Fruit fly (Drosophila melanogaster): Measurements from ENCODE around the gene Orct.

Gene Orct

DNA sequence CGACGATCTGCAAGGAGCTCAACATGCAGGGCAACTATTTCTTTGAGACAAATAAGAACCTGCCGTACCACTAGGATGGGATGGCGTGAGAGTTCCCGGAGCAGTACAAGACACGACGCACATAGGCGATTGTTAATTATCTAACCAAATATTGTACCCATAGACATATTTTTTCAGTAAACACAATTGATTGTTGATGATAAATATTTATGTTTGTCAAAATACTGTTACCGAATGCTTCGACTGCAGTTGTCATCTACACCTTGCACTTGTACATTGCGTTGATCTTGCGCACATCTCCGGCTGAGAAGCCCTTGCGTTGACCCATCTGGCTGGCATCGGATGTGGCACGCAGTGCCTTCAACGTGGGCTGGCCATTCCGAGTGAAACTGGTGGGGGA is 17.1 kb downstream of the Orct start (continued):
- TF ChIP-seq CG10431 (GFP tag; optimal IDR thresholded peaks at IDR 0.05) (peak; percentile 62), inv (GFP tag; IDR thresholded peaks at IDR 0.05; ENCODE audit: partially characterized antibody) (no peak), CG9437 (GFP tag; optimal IDR thresholded peaks at IDR 0.05) (no peak), CG14710 (tag; optimal IDR thresholded peaks at IDR 0.05) (peak; percentile 71), chn (GFP tag; optimal IDR thresholded peaks at IDR 0.05) (no peak), crol (GFP tag; IDR thresholded peaks at IDR 0.05) (no peak), Spps (tag; optimal IDR thresholded peaks at IDR 0.05) (peak; percentile 51), ewg (GFP tag; optimal IDR thresholded peaks at IDR 0.05) (no peak), CG6791 (GFP tag; IDR thresholded peaks at IDR 0.05; ENCODE audit: partially characterized antibody) (no peak), slp2 (GFP tag; optimal IDR thresholded peaks at IDR 0.05) (no peak), Xrp1 (GFP tag; IDR thresholded peaks at IDR 0.05) (peak; percentile 38; the same call in 1 of the 2 replicates), CG17802 (tag; optimal IDR thresholded peaks at IDR 0.05) (no peak), Optix (GFP tag; IDR thresholded peaks at IDR 0.05) (no peak), CG13123 (GFP tag; optimal IDR thresholded peaks at IDR 0.05) (no peak), CG15601 (tag; optimal IDR thresholded peaks at IDR 0.05) (peak; percentile 83), ssp (GFP tag; IDR thresholded peaks at IDR 0.05) (no peak), CG8089 (GFP tag; optimal IDR thresholded peaks at IDR 0.05) (peak; percentile 15), CG4707 (GFP tag; optimal IDR thresholded peaks at IDR 0.05) (peak; percentile 56), jing (GFP tag; optimal IDR thresholded peaks at IDR 0.05) (no peak), CG4854 (GFP tag; optimal IDR thresholded peaks at IDR 0.05) (no peak), kni (GFP tag; optimal IDR thresholded peaks at IDR 0.05) (peak; percentile 77), abd-A (tag; optimal IDR thresholded peaks at IDR 0.05) (no peak), oc (tag; optimal IDR thresholded peaks at IDR 0.05) (peak; percentile 23), CG5180 (GFP tag; optimal IDR thresholded peaks at IDR 0.05) (peak; percentile 42), ham (GFP tag; IDR thresholded peaks at IDR 0.05) (no peak), lmd (GFP tag; IDR thresholded peaks at IDR 0.05) (no peak), Hr51 (GFP tag; optimal IDR thresholded peaks at IDR 0.05) (no peak), Bteb2 (GFP tag; optimal IDR thresholded peaks at IDR 0.05) (no peak), Med (GFP tag) (no peak), pnt (GFP tag; optimal IDR thresholded peaks at IDR 0.05) (no peak), PHDP (tag; optimal IDR thresholded peaks at IDR 0.05) (peak; percentile 50), ab (GFP tag; optimal IDR thresholded peaks at IDR 0.05) (no peak), CG16863 (GFP tag; optimal IDR thresholded peaks at IDR 0.05) (no peak), Poxn (GFP tag; IDR thresholded peaks at IDR 0.05) (no peak), org-1 (GFP tag; optimal IDR thresholded peaks at IDR 0.05) (peak; percentile 14), Hsf (GFP tag; optimal IDR thresholded peaks at IDR 0.05) (no peak), Pdp1 (GFP tag; optimal IDR thresholded peaks at IDR 0.05) (peak in 1 of 2 experiments; percentile 5), CG10979 (tag; optimal IDR thresholded peaks at IDR 0.05) (peak; percentile 55), CG11093 (GFP tag; IDR thresholded peaks at IDR 0.05) (no peak), pan (optimal IDR thresholded peaks at IDR 0.05) (no peak), pan (GFP tag; optimal IDR thresholded peaks at IDR 0.05 in 1 of 2, IDR thresholded peaks at IDR 0.05 in 1 of 2) (no peak), CG4328 (GFP tag; optimal IDR thresholded peaks at IDR 0.05) (peak; percentile 27), stwl (tag; optimal IDR thresholded peaks at IDR 0.05) (no peak), CG9727 (GFP tag; optimal IDR thresholded peaks at IDR 0.05) (peak; percentile 8), sens-2 (GFP tag; IDR thresholded peaks at IDR 0.05) (no peak), ATbp (GFP tag; optimal IDR thresholded peaks at IDR 0.05) (peak; percentile 76), CG6813 (GFP tag; optimal IDR thresholded peaks at IDR 0.05) (peak; percentile 72), MTF-1 (GFP tag; optimal IDR thresholded peaks at IDR 0.05; ENCODE audit: borderline replicate concordance) (peak; percentile 58), CG17186 (GFP tag; optimal IDR thresholded peaks at IDR 0.05) (peak; percentile 23), CG8359 (GFP tag; optimal IDR thresholded peaks at IDR 0.05; ENCODE audit: borderline replicate concordance) (peak; percentile 60)
